Fruit fly (Drosophila melanogaster) whole organism, prepupa: ENCODE measurements around the gene Vta1.

Experiments used
- CG10631 ChIP-seq: fragments of 200-800 bp; sonication (Bioruptor generic); optimal IDR thresholded peaks from 2 replicates; lab custom pipeline; 2016; ENCODE audit warnings: missing biosample characterization, missing genetic modification characterization
- CG10669 ChIP-seq: fragments of 200-800 bp; sonication (Bioruptor generic); optimal IDR thresholded peaks from 3 replicates; lab custom pipeline; 2018; ENCODE audit warnings: missing biosample characterization, mild to moderate bottlenecking, missing genetic modification characterization, moderate library complexity
- CG11762 ChIP-seq: fragments of 200-800 bp; sonication (Bioruptor generic); optimal IDR thresholded peaks from 3 replicates; lab custom pipeline; 2016; ENCODE audit warnings: missing biosample characterization, missing genetic modification characterization; ENCODE audit not compliant: insufficient read depth
- CG11902 ChIP-seq: fragments of 200-800 bp; sonication (Bioruptor generic); optimal IDR thresholded peaks from 3 replicates; lab custom pipeline; 2016; ENCODE audit warnings: missing biosample characterization, missing genetic modification characterization
- CG15336 ChIP-seq: fragments of 200-800 bp; sonication (Bioruptor generic); IDR thresholded peaks from 2 replicates; pipeline ENCODE4 v1.3.6; 2022; ENCODE audit warnings: missing biosample characterization, missing genetic modification characterization
- CG16779 ChIP-seq: fragments of 200-800 bp; sonication (Bioruptor generic); optimal IDR thresholded peaks from 3 replicates; lab custom pipeline; 2017; ENCODE audit warnings: missing biosample characterization, mild to moderate bottlenecking, missing genetic modification characterization
- CG3032 ChIP-seq: fragments of 200-800 bp; optimal IDR thresholded peaks from 2 replicates; lab custom pipeline; 2019; ENCODE audit warnings: missing biosample characterization, mild to moderate bottlenecking, missing genetic modification characterization, moderate library complexity
- CG31627 ChIP-seq: fragments of 200-800 bp; sonication (Bioruptor generic); optimal IDR thresholded peaks from 3 replicates; lab custom pipeline; 2016; ENCODE audit warnings: missing biosample characterization, missing genetic modification characterization
- CG3919 ChIP-seq: fragments of 200-800 bp; sonication (Bioruptor generic); optimal IDR thresholded peaks from 3 replicates; lab custom pipeline; 2016; ENCODE audit warnings: missing biosample characterization, missing genetic modification characterization
- CG6163 ChIP-seq: fragments of 200-800 bp; sonication (Bioruptor generic); IDR thresholded peaks from 3 replicates; pipeline ENCODE4 v1.3.6; 2022; ENCODE audit warnings: missing biosample characterization, missing genetic modification characterization
- CG6276 ChIP-seq: fragments of 200-800 bp; sonication (Bioruptor generic); optimal IDR thresholded peaks from 2 replicates; lab custom pipeline; 2017; ENCODE audit warnings: missing biosample characterization, mild to moderate bottlenecking, missing genetic modification characterization
- CG6792 ChIP-seq: fragments of 200-800 bp; sonication (Bioruptor generic); optimal IDR thresholded peaks from 3 replicates; lab custom pipeline; 2016; ENCODE audit warnings: missing biosample characterization, missing genetic modification characterization
- CG6808 ChIP-seq: fragments of 200-800 bp; sonication (Bioruptor generic); optimal IDR thresholded peaks from 3 replicates; lab custom pipeline; 2017; ENCODE audit warnings: missing biosample characterization, missing genetic modification characterization, mild to moderate bottlenecking, moderate library complexity, missing genetic modification reagents
- CG8119 ChIP-seq: fragments of 200-800 bp; sonication (Bioruptor generic); IDR thresholded peaks from 3 replicates; pipeline ENCODE4 v1.3.6; 2022; ENCODE audit warnings: missing biosample characterization, missing genetic modification characterization
- CG8319 ChIP-seq: fragments of 200-800 bp; sonication (Bioruptor generic); optimal IDR thresholded peaks from 3 replicates; lab custom pipeline; 2016; ENCODE audit warnings: missing biosample characterization, missing genetic modification characterization
- CG9139 ChIP-seq: fragments of 200-800 bp; sonication (Bioruptor generic); optimal IDR thresholded peaks from 3 replicates; lab custom pipeline; 2017; ENCODE audit warnings: missing biosample characterization, mild to moderate bottlenecking, missing genetic modification characterization
- Eip78C ChIP-seq: fragments of 200-800 bp; sonication (Bioruptor generic); peaks from one replicate; lab custom pipeline; 2016; ENCODE audit warnings: missing biosample characterization, missing genetic modification characterization
- Eip93F ChIP-seq: fragments of 200-800 bp; sonication (Bioruptor generic); optimal IDR thresholded peaks from 2 replicates; lab custom pipeline; 2016; ENCODE audit warnings: missing biosample characterization, mild to moderate bottlenecking, missing genetic modification characterization
- Ets21C ChIP-seq: fragments of 200-800 bp; sonication (Bioruptor generic); optimal IDR thresholded peaks from 3 replicates; lab custom pipeline; 2016; ENCODE audit warnings: missing biosample characterization, missing genetic modification characterization
- Ets96B ChIP-seq: fragments of 200-800 bp; optimal IDR thresholded peaks from 2 replicates; lab custom pipeline; 2019; ENCODE audit warnings: missing biosample characterization, mild to moderate bottlenecking, missing genetic modification characterization, moderate library complexity
- Hr38 ChIP-seq: sonication (Bioruptor generic); optimal IDR thresholded peaks from 2 replicates; lab custom pipeline; 2016; ENCODE audit warnings: missing biosample characterization, missing genetic modification characterization
- Hr39 ChIP-seq: fragments of 200-800 bp; sonication (Bioruptor generic); optimal IDR thresholded peaks from 2 replicates; lab custom pipeline; 2016; ENCODE audit warnings: missing biosample characterization, missing genetic modification characterization
- Lpt ChIP-seq: fragments of 200-800 bp; sonication (Bioruptor generic); optimal IDR thresholded peaks from 3 replicates; lab custom pipeline; 2016; ENCODE audit warnings: missing biosample characterization, missing genetic modification characterization
- Met ChIP-seq: fragments of 200-800 bp; sonication (Bioruptor generic); optimal IDR thresholded peaks from 3 replicates; lab custom pipeline; 2016; ENCODE audit warnings: missing biosample characterization, missing genetic modification characterization
- Smox ChIP-seq: fragments of 200-800 bp; sonication (Bioruptor generic); optimal IDR thresholded peaks from 3 replicates; lab custom pipeline; 2016; ENCODE audit warnings: missing biosample characterization, missing genetic modification characterization
- Sox102F ChIP-seq: fragments of 200-800 bp; sonication (Bioruptor generic); optimal IDR thresholded peaks from 2 replicates; lab custom pipeline; 2016; ENCODE audit warnings: missing biosample characterization, mild to moderate bottlenecking, missing genetic modification characterization
- achi ChIP-seq: fragments of 200-800 bp; sonication (Bioruptor generic); optimal IDR thresholded peaks from 3 replicates; lab custom pipeline; 2016; ENCODE audit warnings: missing biosample characterization, missing genetic modification characterization
- acj6 ChIP-seq: fragments of 200-800 bp; sonication (Bioruptor generic); optimal IDR thresholded peaks from 3 replicates; lab custom pipeline; 2016; ENCODE audit warnings: missing biosample characterization, missing genetic modification characterization
- cyc ChIP-seq: fragments of 200-800 bp; sonication (Bioruptor generic); optimal IDR thresholded peaks from 3 replicates; lab custom pipeline; 2016; ENCODE audit warnings: missing biosample characterization, missing genetic modification characterization
- dac ChIP-seq: fragments of 200-800 bp; sonication (Bioruptor generic); optimal IDR thresholded peaks from 2 replicates; lab custom pipeline; 2017; ENCODE audit warnings: missing biosample characterization, mild to moderate bottlenecking, missing genetic modification characterization
- esn ChIP-seq: fragments of 200-800 bp; sonication (Bioruptor generic); optimal IDR thresholded peaks from 2 replicates; lab custom pipeline; 2016; ENCODE audit warnings: missing biosample characterization, mild to moderate bottlenecking, missing genetic modification characterization, moderate library complexity
- fd59A ChIP-seq: fragments of 200-800 bp; sonication (Bioruptor generic); optimal IDR thresholded peaks from 2 replicates; lab custom pipeline; 2017; ENCODE audit warnings: missing biosample characterization, mild to moderate bottlenecking, missing genetic modification characterization, missing genetic modification reagents
- fd85E ChIP-seq: fragments of 200-800 bp; sonication (Bioruptor generic); optimal IDR thresholded peaks from 3 replicates; lab custom pipeline; 2016; ENCODE audit warnings: missing biosample characterization, missing genetic modification characterization
- lz ChIP-seq: fragments of 200-800 bp; sonication (Bioruptor generic); optimal IDR thresholded peaks from 3 replicates; lab custom pipeline; 2016; ENCODE audit warnings: missing biosample characterization, missing genetic modification characterization
- pdm3 ChIP-seq: fragments of 200-800 bp; sonication (Bioruptor generic); optimal IDR thresholded peaks from 3 replicates; lab custom pipeline; 2016; ENCODE audit warnings: missing biosample characterization, missing genetic modification characterization
- salr ChIP-seq, 2 experiments: fragments of 200-800 bp; sonication (Bioruptor generic); optimal IDR thresholded peaks; 3 replicates each; lab custom pipeline; 2016 to 2018; ENCODE audit warnings: missing biosample characterization in 2 of 2, missing genetic modification characterization in 2 of 2, mild to moderate bottlenecking in 1 of 2
- spab ChIP-seq: fragments of 200-800 bp; sonication (Bioruptor generic); optimal IDR thresholded peaks from 2 replicates; lab custom pipeline; 2017; ENCODE audit warnings: missing biosample characterization, mild to moderate bottlenecking, missing genetic modification characterization, missing genetic modification reagents
- topi ChIP-seq: fragments of 200-800 bp; sonication (Bioruptor generic); optimal IDR thresholded peaks from 3 replicates; lab custom pipeline; 2016; ENCODE audit warnings: missing biosample characterization, missing genetic modification characterization
- vri ChIP-seq: fragments of 200-800 bp; sonication (Bioruptor generic); optimal IDR thresholded peaks from 3 replicates; lab custom pipeline; 2016; ENCODE audit warnings: missing biosample characterization, mild to moderate bottlenecking, missing genetic modification characterization

The Vta1 gene

DNA sequence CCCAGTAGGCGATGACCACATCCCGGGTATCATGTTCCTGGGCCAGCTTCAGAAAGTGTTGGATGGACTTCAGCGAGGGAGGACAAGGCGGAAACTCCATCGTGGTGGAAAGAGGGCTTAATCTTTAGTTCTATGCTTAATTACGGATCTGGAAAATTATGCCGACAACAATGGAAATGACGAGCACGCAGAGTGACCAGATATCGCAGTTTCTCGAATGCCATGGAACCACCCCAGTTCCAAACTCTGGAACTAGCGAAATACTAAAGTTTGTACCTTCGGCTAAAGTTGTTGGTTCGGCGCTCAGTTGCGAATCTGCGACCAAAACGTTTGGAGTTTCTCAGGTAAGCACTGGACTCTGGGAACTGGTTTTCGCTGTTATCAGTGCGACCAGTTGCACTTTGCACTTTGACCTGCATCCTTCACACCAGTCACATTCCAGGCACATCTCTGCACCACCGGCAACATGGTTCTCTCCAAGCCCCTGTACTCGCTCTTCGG lies at the start of gene Vta1, which contains the start of gene CG7970 (continued):
- TF ChIP-seq Hr39 (GFP tag; lab: Kevin White, UChicago): no peak
- no peak for TF ChIP-seq topi (GFP tag; lab: Kevin White, UChicago)
- TF ChIP-seq pdm3 (GFP tag; lab: Kevin White, UChicago): no peak
- no peak for TF ChIP-seq Eip78C
- TF ChIP-seq lz (GFP tag; lab: Kevin White, UChicago): no peak
- TF ChIP-seq acj6 (GFP tag; lab: Kevin White, UChicago): no peak
- peak; percentile 75 for TF ChIP-seq CG16779
- TF ChIP-seq Met (GFP tag; lab: Kevin White, UChicago): no peak

DNA sequence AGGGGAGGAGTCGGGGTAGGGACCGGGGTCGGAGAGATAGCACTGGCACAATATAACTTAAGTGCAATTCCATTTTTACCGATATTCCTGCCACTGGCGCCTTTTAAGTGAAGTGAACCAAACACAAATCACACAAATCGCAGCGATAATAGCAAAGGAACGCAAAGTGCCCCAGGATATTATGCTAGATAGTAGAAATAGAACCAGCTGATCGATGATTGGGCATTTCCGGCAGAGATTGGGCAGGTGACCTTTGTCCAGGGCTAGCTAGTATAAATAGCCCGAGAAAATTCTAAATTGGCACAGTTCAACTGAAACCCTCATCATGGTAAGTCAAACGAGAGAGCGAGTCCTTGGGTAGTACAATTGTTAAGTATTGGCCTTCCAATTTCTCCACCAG lies 41.6 kb upstream of the Vta1 start, which contains the start of gene CG12011:
TSS of gene CG12011 (plus strand) at position 301 of the 400 bp plus-strand sequence.
- TF ChIP-seq CG6808 (GFP tag; lab: Kevin White, UChicago): no peak
- no peak for TF ChIP-seq vri
- TF ChIP-seq CG3032: no peak
- no peak for TF ChIP-seq CG6792 (GFP tag; lab: Kevin White, UChicago)
- TF ChIP-seq CG8319: no peak
- TF ChIP-seq pdm3 (GFP tag; lab: Kevin White, UChicago): no peak
- TF ChIP-seq esn (GFP tag; lab: Kevin White, UChicago): no peak
- TF ChIP-seq CG6276 (GFP tag; lab: Kevin White, UChicago): no peak
- TF ChIP-seq Sox102F (GFP tag; lab: Kevin White, UChicago): no peak
- no peak for TF ChIP-seq achi (GFP tag; lab: Kevin White, UChicago)
- no peak for TF ChIP-seq Hr38 (GFP tag; lab: Kevin White, UChicago)
- TF ChIP-seq CG9139: no peak
- TF ChIP-seq CG6163 (GFP tag; lab: Robert Waterston, UW): no peak
- TF ChIP-seq lz (GFP tag; lab: Kevin White, UChicago): no peak
- TF ChIP-seq CG31627: no peak
- no peak for TF ChIP-seq Ets21C (GFP tag; lab: Kevin White, UChicago)
- no peak for TF ChIP-seq CG11902 (GFP tag; lab: Kevin White, UChicago)
- TF ChIP-seq dac (GFP tag; lab: Kevin White, UChicago): no peak
- no peak for TF ChIP-seq Met (GFP tag; lab: Kevin White, UChicago)
- no peak for TF ChIP-seq CG11762 (GFP tag; lab: Kevin White, UChicago)
- TF ChIP-seq, all 60 proteins: peak for 0

DNA sequence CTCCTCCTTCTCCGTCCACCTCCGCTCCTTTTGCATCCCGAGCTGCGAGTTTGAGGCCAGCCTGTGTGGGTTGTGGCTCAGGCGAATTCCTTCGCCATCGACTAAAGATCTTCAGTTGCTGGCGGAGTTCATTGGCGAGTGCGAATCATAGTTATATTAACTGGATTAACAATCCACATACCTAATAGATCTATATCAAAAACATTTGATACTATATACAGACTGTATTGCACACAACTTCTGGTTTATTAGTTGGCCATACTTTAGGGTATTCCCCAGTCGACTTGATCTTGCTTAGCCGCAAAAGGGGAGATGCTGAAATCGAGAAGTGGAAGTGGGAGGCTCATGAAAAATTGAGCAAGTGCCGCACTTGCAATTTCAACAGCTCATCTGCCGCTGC lies 40.2 kb upstream of the Vta1 start:
- peak; percentile 32 for TF ChIP-seq CG6808 (GFP tag; lab: Kevin White, UChicago)
- peak; percentile 74 for TF ChIP-seq Eip78C
- peak; percentile 23 for TF ChIP-seq cyc (GFP tag; lab: Kevin White, UChicago)
- 0 out of 3 replicates have a peak, but pooled peaks have one; percentile 19 for TF ChIP-seq CG8119 (GFP tag; lab: Robert Waterston, UW)
- no peak for TF ChIP-seq CG31627
- TF ChIP-seq CG10669 (GFP tag; lab: Kevin White, UChicago): peak; percentile 68
- TF ChIP-seq CG9139: peak; percentile 10
- TF ChIP-seq Ets96B (tag; lab: Kevin White, UChicago): peak; percentile 69
- peak; percentile 51 for TF ChIP-seq spab (GFP tag; lab: Kevin White, UChicago)
- no peak for TF ChIP-seq Eip93F (GFP tag; lab: Kevin White, UChicago)
- TF ChIP-seq fd59A (GFP tag; lab: Kevin White, UChicago): peak; percentile 18
- TF ChIP-seq CG15336: no peak
- peak; percentile 17 for TF ChIP-seq CG10631
- TF ChIP-seq Lpt (GFP tag; lab: Kevin White, UChicago): no peak
- peak; percentile 32 for TF ChIP-seq achi (GFP tag; lab: Kevin White, UChicago)
- TF ChIP-seq salr (GFP tag; optimal IDR thresholded peaks at IDR 0.05; lab: Kevin White, UChicago): peak in 1 of 2 experiments; percentile 26
- TF ChIP-seq Smox (GFP tag; lab: Kevin White, UChicago): no peak
- TF ChIP-seq CG6163 (GFP tag; lab: Robert Waterston, UW): peak; percentile 35; the same call in 1 of the 3 replicates
- TF ChIP-seq Hr39 (GFP tag; lab: Kevin White, UChicago): no peak
- TF ChIP-seq CG3032: peak; percentile 48
- TF ChIP-seq fd85E (GFP tag; lab: Kevin White, UChicago): no peak
- peak; percentile 46 for TF ChIP-seq CG3919 (GFP tag; lab: Kevin White, UChicago)
